Worm (Caenorhabditis elegans) whole organism, late embryonic: ENCODE data around the gene grdn-1.

Experiments used
- F13H6.1 ChIP-seq: sonication (generic microtip); optimal IDR thresholded peaks from 2 replicates; lab custom pipeline; 2016; ENCODE audit warnings: missing genetic modification characterization, missing compliant biosample characterization
- Y22D7AL.16 ChIP-seq: sonication (generic microtip); optimal IDR thresholded peaks from 2 replicates; lab custom pipeline; 2016; ENCODE audit warnings: missing genetic modification characterization, missing compliant biosample characterization
- elt-2 ChIP-seq: sonication (generic microtip); optimal IDR thresholded peaks from 2 replicates; lab custom pipeline; 2016; ENCODE audit warnings: missing genetic modification reagents, missing genetic modification characterization, missing compliant biosample characterization
- ets-4 ChIP-seq: sonication (generic microtip); optimal IDR thresholded peaks from 2 replicates; lab custom pipeline; 2016; ENCODE audit warnings: missing genetic modification characterization, missing compliant biosample characterization
- eyg-1 ChIP-seq: sonication (generic microtip); optimal IDR thresholded peaks from 2 replicates; lab custom pipeline; 2016; ENCODE audit warnings: missing genotype, missing genetic modification characterization, missing compliant biosample characterization
- fkh-10 ChIP-seq: fragments of 150-350 bp; optimal IDR thresholded peaks from 2 replicates; lab custom pipeline; 2014; ENCODE audit warnings: missing biosample characterization, missing genetic modification reagents, missing genetic modification characterization
- hlh-13 ChIP-seq: fragments of 200-800 bp; sonication (Bioruptor generic); optimal IDR thresholded peaks from 2 replicates; lab custom pipeline; 2018; ENCODE audit warnings: mild to moderate bottlenecking, missing genetic modification characterization, missing compliant biosample characterization
- hlh-8 ChIP-seq: sonication (generic microtip); optimal IDR thresholded peaks from 2 replicates; lab custom pipeline; 2016; ENCODE audit warnings: missing genotype, missing genetic modification characterization, missing compliant biosample characterization
- pat-9 ChIP-seq: fragments of 200-800 bp; sonication (Bioruptor generic); optimal IDR thresholded peaks from 2 replicates; lab custom pipeline; 2018; ENCODE audit warnings: mild to moderate bottlenecking, missing genetic modification characterization, moderate library complexity, missing compliant biosample characterization
- pros-1 ChIP-seq: fragments of 150-350 bp; optimal IDR thresholded peaks from 2 replicates; lab custom pipeline; 2014; ENCODE audit warnings: missing biosample characterization, missing genetic modification reagents, missing genetic modification characterization
- unc-55 ChIP-seq: sonication (generic microtip); optimal IDR thresholded peaks from 2 replicates; lab custom pipeline; 2017; ENCODE audit warnings: missing biosample characterization, missing genetic modification reagents, missing genetic modification characterization
- unc-86 ChIP-seq: sonication (generic microtip); optimal IDR thresholded peaks from 2 replicates; lab custom pipeline; 2016; ENCODE audit warnings: missing genetic modification characterization, missing compliant biosample characterization
- zip-5 ChIP-seq: sonication (generic microtip); optimal IDR thresholded peaks from 2 replicates; lab custom pipeline; 2016; ENCODE audit warnings: missing genetic modification characterization, missing compliant biosample characterization
- ztf-16 ChIP-seq: sonication (generic microtip); optimal IDR thresholded peaks from 2 replicates; lab custom pipeline; 2017; ENCODE audit warnings: missing genetic modification characterization, missing compliant biosample characterization

DNA sequence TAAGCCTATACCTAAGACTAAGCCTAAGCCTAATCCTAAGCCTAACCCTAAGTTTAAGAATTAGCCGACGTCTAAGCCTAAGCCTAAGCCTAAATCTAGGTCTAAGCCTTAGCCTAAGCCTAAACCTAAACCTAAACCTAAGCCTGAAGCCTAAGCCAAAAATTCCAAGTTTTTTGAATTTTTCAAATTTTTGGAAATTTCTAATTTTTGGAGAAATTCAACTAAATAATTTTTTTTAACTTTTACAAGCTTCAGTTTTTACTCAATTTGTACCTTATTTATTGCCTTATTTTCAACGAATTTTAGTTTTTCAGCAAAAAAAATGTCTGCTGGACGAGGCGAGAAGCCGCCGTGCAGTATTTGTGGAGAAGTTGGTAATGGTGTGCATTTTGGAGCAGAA, 23.7 kb downstream of the grdn-1 start, which contains the start of gene nhr-70:
- TF ChIP-seq eyg-1 (tag; lab: Kevin White, UChicago) (no peak), unc-55 (no peak), fkh-10 (GFP tag; lab: Kevin White, UChicago) (no peak), F13H6.1 (tag; lab: Kevin White, UChicago) (no peak), zip-5 (no peak), hlh-8 (tag; lab: Kevin White, UChicago) (no peak), ets-4 (no peak), ztf-16 (tag; lab: Kevin White, UChicago) (no peak), Y22D7AL.16 (no peak), pat-9 (no peak), pros-1 (tag; lab: Kevin White, UChicago) (no peak), hlh-13 (no peak), unc-86 (tag; lab: Kevin White, UChicago) (no peak), elt-2 (no peak)
